Fruit fly (Drosophila melanogaster): ENCODE results near the gene alph.

alph gene

DNA sequence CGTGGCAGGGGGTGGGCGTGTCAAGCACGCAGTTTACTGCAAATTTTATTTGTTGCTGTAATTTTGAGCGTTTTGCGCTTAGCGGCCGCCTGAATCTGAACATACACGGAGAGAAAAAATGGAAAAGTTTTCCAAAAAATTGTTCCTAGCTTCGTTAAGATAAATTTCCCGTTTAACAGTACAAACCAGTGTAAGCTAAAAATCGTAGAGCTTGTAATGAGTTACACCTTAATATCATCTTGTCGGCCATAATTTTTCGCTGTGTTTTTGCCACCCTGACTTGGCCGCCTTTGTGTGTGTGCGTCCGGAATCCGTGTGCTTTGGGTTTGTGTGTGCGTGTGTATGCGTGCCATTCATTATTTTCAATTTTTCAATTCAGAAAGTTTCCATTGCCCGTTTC, 59.9 kb downstream of the alph start (continued):
- TF ChIP-seq HmgZ (tag; optimal IDR thresholded peaks at IDR 0.05) (no peak), br (optimal IDR thresholded peaks at IDR 0.05) (no peak), corto (GFP tag; optimal IDR thresholded peaks at IDR 0.05) (no peak), CG31224 (GFP tag; IDR thresholded peaks at IDR 0.05) (no peak), CG2129 (GFP tag; IDR thresholded peaks at IDR 0.05; ENCODE audit: partially characterized antibody) (no peak), Doc2 (GFP tag; IDR thresholded peaks at IDR 0.05) (no peak), Bgb (GFP tag; IDR thresholded peaks at IDR 0.05; ENCODE audit: partially characterized antibody) (no peak), Spps (tag; optimal IDR thresholded peaks at IDR 0.05) (no peak), sim (GFP tag; IDR thresholded peaks at IDR 0.05) (no peak), CG15073 (GFP tag; optimal IDR thresholded peaks at IDR 0.05) (no peak), CG32772 (GFP tag; IDR thresholded peaks at IDR 0.05) (peak; percentile 28; the same call in 1 of the 2 replicates), CG4282 (GFP tag; optimal IDR thresholded peaks at IDR 0.05) (no peak), bbx (GFP tag; IDR thresholded peaks at IDR 0.05; ENCODE audit: partially characterized antibody) (no peak), crol (GFP tag; IDR thresholded peaks at IDR 0.05) (no peak), Dek (tag; optimal IDR thresholded peaks at IDR 0.05) (no peak), CG16863 (GFP tag; optimal IDR thresholded peaks at IDR 0.05) (no peak), pros (GFP tag; optimal IDR thresholded peaks at IDR 0.05) (no peak), Stat92E (GFP tag; optimal IDR thresholded peaks at IDR 0.05) (no peak), esg (GFP tag; conservative IDR thresholded peaks at IDR 0.05) (no peak; the same call in 1 of the 2 replicates), CG11560 (tag; IDR thresholded peaks at IDR 0.05) (no peak), CG5953 (GFP tag; IDR thresholded peaks at IDR 0.05) (no peak), CG34224 (GFP tag; IDR thresholded peaks at IDR 0.05; ENCODE audit: partially characterized antibody) (no peak), ERR (GFP tag; optimal IDR thresholded peaks at IDR 0.05) (no peak), CG18619 (GFP tag; optimal IDR thresholded peaks at IDR 0.05) (peak; percentile 2), ab (GFP tag; optimal IDR thresholded peaks at IDR 0.05) (no peak), CG14667 (GFP tag; IDR thresholded peaks at IDR 0.05) (0 out of 2 replicates have a peak, but pooled peaks have one; percentile 4), tx (GFP tag; optimal IDR thresholded peaks at IDR 0.05) (no peak), CG3847 (GFP tag; IDR thresholded peaks at IDR 0.05) (no peak), bcd (GFP tag; optimal IDR thresholded peaks at IDR 0.05) (peak; percentile 42), ato (GFP tag; IDR thresholded peaks at IDR 0.05; ENCODE audit: partially characterized antibody) (no peak), CG14050 (GFP tag; IDR thresholded peaks at IDR 0.05) (no peak), CG12219 (GFP tag; optimal IDR thresholded peaks at IDR 0.05) (no peak), CG2712 (tag; optimal IDR thresholded peaks at IDR 0.05) (no peak), sc (optimal IDR thresholded peaks at IDR 0.05) (no peak), sc (GFP tag; optimal IDR thresholded peaks at IDR 0.05) (no peak), h (optimal IDR thresholded peaks at IDR 0.05) (no peak), ind (GFP tag; optimal IDR thresholded peaks at IDR 0.05) (peak; percentile 43), fru (optimal IDR thresholded peaks at IDR 0.05) (no peak), CoRest (tag; optimal IDR thresholded peaks at IDR 0.05) (peak; percentile 31), Chrac-16 (GFP tag; optimal IDR thresholded peaks at IDR 0.05) (peak; percentile 4), NFAT (GFP tag; IDR thresholded peaks at IDR 0.05) (no peak), peb (GFP tag; IDR thresholded peaks at IDR 0.05) (no peak), CG14860 (GFP tag; IDR thresholded peaks at IDR 0.05; ENCODE audit: partially characterized antibody) (no peak), CG11093 (GFP tag; IDR thresholded peaks at IDR 0.05) (no peak), otp (GFP tag; IDR thresholded peaks at IDR 0.05) (0 out of 3 replicates have a peak, but pooled peaks have one; percentile 25), sens (GFP tag) (peak; percentile 9), CG8944 (GFP tag; optimal IDR thresholded peaks at IDR 0.05) (no peak), CG6254 (GFP tag; optimal IDR thresholded peaks at IDR 0.05) (no peak), prd (optimal IDR thresholded peaks at IDR 0.05) (no peak), prd (GFP tag; IDR thresholded peaks at IDR 0.05) (peak; percentile 51; the same call in 2 of the 3 replicates), BtbVII (GFP tag; optimal IDR thresholded peaks at IDR 0.05) (peak; percentile 45), Gsc (GFP tag; IDR thresholded peaks at IDR 0.05) (no peak), bab2 (GFP tag; optimal IDR thresholded peaks at IDR 0.05) (no peak), CG6654 (GFP tag; optimal IDR thresholded peaks at IDR 0.05) (no peak)

All from whole organism, embryonic.